Fruit fly (Drosophila melanogaster): ENCODE data around the gene CG16743.
A peak's percentile ranks its signal among the peaks of the same experiment; 100 is the strongest.

The CG16743 gene

dm6 chr2L:10976046-10976863 is 4.2 kb downstream of the CG16743 start, which contains the start of the genes ATPsynG and SCAR (continued):
- TF ChIP-seq Myb (GFP tag; optimal IDR thresholded peaks at IDR 0.05), result peak; percentile 11
- TF ChIP-seq row (GFP tag; IDR thresholded peaks at IDR 0.05), result peak; percentile 51; the same call in 1 of the 3 replicates
- TF ChIP-seq CG12071 (GFP tag; optimal IDR thresholded peaks at IDR 0.05), result no peak
- TF ChIP-seq yki (optimal IDR thresholded peaks at IDR 0.05), result no peak
- TF ChIP-seq ftz-f1 (GFP tag; optimal IDR thresholded peaks at IDR 0.05), result peak; percentile 31

- TF ChIP-seq Dll (GFP tag; IDR thresholded peaks at IDR 0.05; ENCODE audit: partially characterized antibody) (peak; percentile 51; the same call in 2 of the 4 replicates), Hr78 (GFP tag; optimal IDR thresholded peaks at IDR 0.05) (peak in 1 of 2 experiments; percentile 22), CG3407 (GFP tag; optimal IDR thresholded peaks at IDR 0.05) (no peak), kah (GFP tag; optimal IDR thresholded peaks at IDR 0.05) (no peak), CG16779 (GFP tag; IDR thresholded peaks at IDR 0.05) (peak; percentile 55; the same call in 1 of the 2 replicates), exex (tag; optimal IDR thresholded peaks at IDR 0.05) (no peak), Deaf1 (tag; optimal IDR thresholded peaks at IDR 0.05) (no peak), lbe (GFP tag; optimal IDR thresholded peaks at IDR 0.05) (no peak), Scr (GFP tag; IDR thresholded peaks at IDR 0.05; ENCODE audit: partially characterized antibody) (0 out of 2 replicates have a peak, but pooled peaks have one; percentile 22), Fer1 (GFP tag; optimal IDR thresholded peaks at IDR 0.05) (no peak), cg (GFP tag; optimal IDR thresholded peaks at IDR 0.05) (peak; percentile 90), bcd (GFP tag; optimal IDR thresholded peaks at IDR 0.05) (no peak), Med (GFP tag) (peak; percentile 71), ind (GFP tag; optimal IDR thresholded peaks at IDR 0.05) (no peak), CTCF (GFP tag; optimal IDR thresholded peaks at IDR 0.05) (no peak), HmgZ (tag; optimal IDR thresholded peaks at IDR 0.05) (peak; percentile 27), Side (GFP tag; optimal IDR thresholded peaks at IDR 0.05) (no peak), fru (optimal IDR thresholded peaks at IDR 0.05) (no peak), CG6765 (GFP tag; optimal IDR thresholded peaks at IDR 0.05) (peak; percentile 32), Myb (GFP tag; optimal IDR thresholded peaks at IDR 0.05) (peak; percentile 5), prd (optimal IDR thresholded peaks at IDR 0.05) (no peak), prd (GFP tag; IDR thresholded peaks at IDR 0.05) (peak; percentile 23; the same call in 1 of the 3 replicates), MBD-R2 (GFP tag; IDR thresholded peaks at IDR 0.05) (peak; percentile 30; the same call in 1 of the 2 replicates), CG7987 (GFP tag; optimal IDR thresholded peaks at IDR 0.05) (peak; percentile 21), rib (GFP tag; IDR thresholded peaks at IDR 0.05) (0 out of 2 replicates have a peak, but pooled peaks have one; percentile 18), Six4 (GFP tag; optimal IDR thresholded peaks at IDR 0.05) (no peak), CG34376 (GFP tag; optimal IDR thresholded peaks at IDR 0.05) (peak; percentile 29), Bgb (GFP tag; IDR thresholded peaks at IDR 0.05; ENCODE audit: partially characterized antibody) (0 out of 2 replicates have a peak, but pooled peaks have one; percentile 25), unc-4 (GFP tag; IDR thresholded peaks at IDR 0.05; ENCODE audit: partially characterized antibody) (peak; percentile 31; the same call in 1 of the 2 replicates), HLH4C (GFP tag; IDR thresholded peaks at IDR 0.05; ENCODE audit: partially characterized antibody) (0 out of 3 replicates have a peak, but pooled peaks have one; percentile 30), CG16863 (GFP tag; optimal IDR thresholded peaks at IDR 0.05) (no peak), CG34422 (GFP tag; IDR thresholded peaks at IDR 0.05) (0 out of 3 replicates have a peak, but pooled peaks have one; percentile 16), CG4617 (GFP tag; optimal IDR thresholded peaks at IDR 0.05; ENCODE audit: borderline replicate concordance) (peak; percentile 69), Hand (GFP tag; optimal IDR thresholded peaks at IDR 0.05) (no peak), CrebB (tag; optimal IDR thresholded peaks at IDR 0.05) (peak; percentile 0), CG11723 (GFP tag; optimal IDR thresholded peaks at IDR 0.05) (no peak), MESR4 (GFP tag; optimal IDR thresholded peaks at IDR 0.05) (peak; percentile 92), chinmo (GFP tag; IDR thresholded peaks at IDR 0.05; ENCODE audit: partially characterized antibody) (0 out of 4 replicates have a peak, but pooled peaks have one; percentile 40), sr (GFP tag; IDR thresholded peaks at IDR 0.05) (peak; percentile 91), CG7839 (tag; optimal IDR thresholded peaks at IDR 0.05) (no peak), D (optimal IDR thresholded peaks at IDR 0.05) (peak; percentile 9), D (GFP tag; optimal IDR thresholded peaks at IDR 0.05) (no peak)
Measured at dm6 chr2L:10976864-10977586, 4.9 kb downstream of the CG16743 start.
